Fruit fly (Drosophila melanogaster): Measurements from ENCODE around the gene Tao.

DNA sequence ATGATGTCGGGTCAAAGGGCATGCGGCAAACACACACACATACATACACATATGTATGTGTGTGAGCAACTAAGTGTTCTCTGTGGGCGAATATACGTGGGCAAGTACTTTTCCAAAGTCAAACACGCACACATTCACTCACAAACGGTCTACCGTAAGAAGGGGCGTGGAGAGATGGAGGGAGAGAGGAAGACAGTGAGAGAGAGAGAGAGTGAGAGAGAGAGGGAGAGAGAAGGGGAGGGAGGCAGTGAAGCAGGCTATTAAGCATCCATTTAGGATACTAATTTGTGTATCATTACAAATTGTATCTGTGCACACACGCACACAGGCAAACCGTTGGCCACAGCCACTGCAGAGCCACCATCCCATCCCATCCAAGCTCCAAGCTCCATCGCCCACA lies 31.2 kb downstream of the Tao start:
- TF ChIP-seq CG15336 (GFP tag; IDR thresholded peaks at IDR 0.05) (no peak), CG6854 (GFP tag; optimal IDR thresholded peaks at IDR 0.05) (no peak), CG6276 (GFP tag; optimal IDR thresholded peaks at IDR 0.05) (no peak)
